Worm (Caenorhabditis elegans): ENCODE measurements around the gene pat-2.

ce11 chrIII:8809245-8809971 is 9.3 kb upstream of the pat-2 start, which contains the start of gene prx-19:
- no peak for TF ChIP-seq flt-1 (GFP tag; IDR thresholded peaks at IDR 0.05)
- peak; percentile 45 for TF ChIP-seq cog-1 (tag; optimal IDR thresholded peaks at IDR 0.05)
- no peak for TF ChIP-seq med-1 (GFP tag; optimal IDR thresholded peaks at IDR 0.05; ENCODE audit: insufficient read depth)
- no peak for TF ChIP-seq ref-1 (GFP tag; conservative IDR thresholded peaks at IDR 0.05)

Data from whole organism, midembryonic.